Fruit fly (Drosophila melanogaster) whole organism: ENCODE results near the gene CG43185.

ENCODE experiments used
- CG8478 ChIP-seq: fragments of >200 bp; optimal IDR thresholded peaks from 2 replicates; lab custom pipeline; 2018; ENCODE audit warnings: inconsistent platforms
- Dll ChIP-seq: fragments of >200 bp; optimal IDR thresholded peaks from 2 replicates; lab custom pipeline; 2017
- EcR ChIP-seq, 2 experiments: fragments of >200 bp; optimal IDR thresholded peaks; 2 replicates each; lab custom pipeline; 2017; ENCODE audit warnings: missing biosample characterization in 2 of 2, missing genetic modification characterization in 2 of 2, missing genetic modification reagents in 2 of 2
- pan ChIP-seq: fragments of >200 bp; optimal IDR thresholded peaks from 2 replicates; lab custom pipeline; 2017
- psq ChIP-seq: fragments of >200 bp; optimal IDR thresholded peaks from 2 replicates; lab custom pipeline; 2017
- usp ChIP-seq: fragments of >200 bp; optimal IDR thresholded peaks from 2 replicates; lab custom pipeline; 2017; ENCODE audit warnings: missing biosample characterization, missing genetic modification characterization, mixed read lengths

dm6 chr2L:5902898-5903297 is 18.2 kb downstream of the CG43185 start:
- TF ChIP-seq psq (lab: Kevin White, UChicago) = no peak
- no peak for TF ChIP-seq pan (lab: Kevin White, UChicago)
- TF ChIP-seq Dll (lab: Kevin White, UChicago) = no peak
- TF ChIP-seq usp (GFP tag; lab: Kevin White, UChicago) = no peak
- no peak for TF ChIP-seq CG8478 (lab: Kevin White, UChicago)
- TF ChIP-seq EcR (GFP tag; optimal IDR thresholded peaks at IDR 0.05; lab: Kevin White, UChicago) = no peak
